Fruit fly (Drosophila melanogaster) whole organism, pupa: ENCODE measurements around the gene Clc.
A peak's percentile ranks its signal among the peaks of the same experiment; 100 is the strongest.

Experiments
- CG10348 ChIP-seq: fragments of 200-800 bp; sonication (Bioruptor generic); IDR thresholded peaks from 2 replicates; pipeline ENCODE4 v1.3.6; 2022; ENCODE audit warnings: missing biosample characterization, missing genetic modification characterization
- CG12605 ChIP-seq: fragments of 200-800 bp; sonication (Bioruptor generic); IDR thresholded peaks from 2 replicates; pipeline ENCODE4 v1.3.6; 2022; ENCODE audit warnings: missing biosample characterization, missing genetic modification characterization
- CG13204 ChIP-seq: fragments of 200-800 bp; sonication (Bioruptor generic); optimal IDR thresholded peaks from 2 replicates; lab custom pipeline; 2018; ENCODE audit warnings: missing biosample characterization, mild to moderate bottlenecking, missing genetic modification characterization, moderate library complexity
- CG14655 ChIP-seq: fragments of 200-800 bp; sonication (Bioruptor generic); optimal IDR thresholded peaks from 3 replicates; lab custom pipeline; 2017; ENCODE audit warnings: mild to moderate bottlenecking, missing biosample characterization, missing genetic modification reagents, missing genetic modification characterization
- CG15710 ChIP-seq: fragments of 200-800 bp; sonication (Bioruptor generic); optimal IDR thresholded peaks from 2 replicates; lab custom pipeline; 2018; ENCODE audit warnings: missing biosample characterization, mild to moderate bottlenecking, missing genetic modification characterization, moderate library complexity
- CG17806 ChIP-seq: fragments of 200-800 bp; sonication (Bioruptor generic); optimal IDR thresholded peaks from 2 replicates; lab custom pipeline; 2018; ENCODE audit warnings: missing biosample characterization, mild to moderate bottlenecking, missing genetic modification characterization, moderate library complexity
- CG32121 ChIP-seq: fragments of 200-800 bp; sonication (Bioruptor generic); IDR thresholded peaks from 2 replicates; pipeline ENCODE4 v1.3.6; 2022; ENCODE audit warnings: missing biosample characterization, missing genetic modification characterization
- CG34367 ChIP-seq: fragments of 200-800 bp; sonication (Bioruptor generic); optimal IDR thresholded peaks from 2 replicates; lab custom pipeline; 2018; ENCODE audit warnings: missing biosample characterization, mild to moderate bottlenecking, missing genetic modification characterization
- CG4496 ChIP-seq: fragments of 200-800 bp; sonication (Bioruptor generic); IDR thresholded peaks from 3 replicates; pipeline ENCODE4 v1.3.6; 2022; ENCODE audit warnings: missing biosample characterization, missing genetic modification characterization
- CG8159 ChIP-seq: fragments of 200-800 bp; sonication (Bioruptor generic); optimal IDR thresholded peaks from 3 replicates; lab custom pipeline; 2018; ENCODE audit warnings: missing biosample characterization, mild to moderate bottlenecking, missing genetic modification characterization, moderate library complexity
- CG8301 ChIP-seq: fragments of 200-800 bp; sonication (Bioruptor generic); optimal IDR thresholded peaks from 2 replicates; lab custom pipeline; 2018; ENCODE audit warnings: missing biosample characterization, mild to moderate bottlenecking, missing genetic modification characterization
- CG9948 ChIP-seq: fragments of 200-800 bp; sonication (Bioruptor generic); optimal IDR thresholded peaks from 2 replicates; lab custom pipeline; 2018; ENCODE audit warnings: missing biosample characterization, mild to moderate bottlenecking, missing genetic modification characterization, moderate library complexity
- D1 ChIP-seq: fragments of 200-800 bp; sonication (Bioruptor generic); optimal IDR thresholded peaks from 2 replicates; lab custom pipeline; 2018; ENCODE audit warnings: missing biosample characterization, mild to moderate bottlenecking, missing genetic modification characterization, moderate library complexity
- EcR ChIP-seq: fragments of 200-800 bp; sonication (Bioruptor generic); optimal IDR thresholded peaks from 3 replicates; lab custom pipeline; 2019; ENCODE audit warnings: missing biosample characterization, missing genetic modification characterization, mild to moderate bottlenecking, moderate library complexity, missing genetic modification reagents
- Ets98B ChIP-seq: fragments of 200-800 bp; sonication (Bioruptor generic); IDR thresholded peaks from 2 replicates; pipeline ENCODE4 v1.3.6; 2022; ENCODE audit warnings: missing biosample characterization, missing genetic modification characterization
- Pif1A ChIP-seq: fragments of 200-800 bp; sonication (Bioruptor generic); optimal IDR thresholded peaks from 3 replicates; lab custom pipeline; 2016; ENCODE audit warnings: missing biosample characterization, missing genetic modification characterization
- Pif1B ChIP-seq: fragments of 200-800 bp; sonication (Bioruptor generic); optimal IDR thresholded peaks from 3 replicates; lab custom pipeline; 2016; ENCODE audit warnings: missing biosample characterization, missing genetic modification characterization
- Snoo ChIP-seq: fragments of 200-800 bp; sonication (Bioruptor generic); optimal IDR thresholded peaks from 3 replicates; lab custom pipeline; 2017; ENCODE audit warnings: missing biosample characterization, mild to moderate bottlenecking, missing genetic modification characterization, inconsistent platforms
- fd96Ca ChIP-seq: fragments of 200-800 bp; sonication (Bioruptor generic); IDR thresholded peaks from 3 replicates; pipeline ENCODE4 v1.3.6; 2022; ENCODE audit warnings: missing biosample characterization, missing genetic modification characterization
- gl ChIP-seq: fragments of 200-800 bp; sonication (Bioruptor generic); optimal IDR thresholded peaks from 2 replicates; lab custom pipeline; 2018; ENCODE audit warnings: missing biosample characterization, mild to moderate bottlenecking, missing genetic modification characterization
- rn ChIP-seq: fragments of 200-800 bp; sonication (Bioruptor generic); IDR thresholded peaks from 2 replicates; pipeline ENCODE4 v1.3.6; 2022; ENCODE audit warnings: missing biosample characterization, missing genetic modification characterization

Clc gene

DNA sequence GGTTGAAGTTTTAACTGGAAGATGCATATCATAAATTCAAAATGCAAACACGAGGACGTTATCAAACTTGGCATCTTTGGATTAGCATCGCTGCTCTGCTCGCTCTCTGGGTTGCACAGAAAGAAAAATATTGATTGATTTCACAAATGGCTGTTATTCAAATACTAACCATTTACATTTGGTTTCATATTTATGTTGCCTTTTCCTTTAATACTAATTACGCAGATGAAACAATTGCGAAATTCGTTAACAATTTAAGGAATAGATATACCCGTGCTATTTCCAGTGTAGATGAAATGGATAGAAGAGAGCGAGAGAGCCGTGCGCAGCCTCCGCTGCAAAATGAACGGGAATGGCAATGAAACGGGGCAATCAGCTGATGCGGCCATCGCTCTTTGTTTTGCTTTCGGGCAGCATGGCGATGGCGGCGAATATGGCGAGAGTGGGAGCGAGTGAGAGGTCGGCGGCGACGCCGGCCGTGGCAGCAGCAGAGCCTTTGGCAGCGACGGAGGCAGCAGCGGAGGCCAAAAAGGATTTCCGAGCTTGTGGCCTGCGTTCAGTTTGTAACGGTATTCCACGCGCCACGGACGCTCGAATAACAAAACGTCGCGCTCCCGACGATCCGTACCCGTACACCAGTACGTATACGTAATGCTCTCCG is 6.8 kb downstream of the Clc start, which contains the start of gene rdgC:
Gene rdgC (plus strand): TSS at position 568 of the 661 bp plus-strand sequence.
- peak; percentile 92 for TF ChIP-seq Pif1A (GFP tag; lab: Kevin White, UChicago)
- TF ChIP-seq CG15710 (tag; lab: Kevin White, UChicago), result peak; percentile 89
- TF ChIP-seq CG13204 (GFP tag; lab: Kevin White, UChicago), result peak; percentile 12
- peak; percentile 87 for TF ChIP-seq CG9948 (tag; lab: Kevin White, UChicago)
- peak; percentile 78 for TF ChIP-seq gl (tag; lab: Kevin White, UChicago)
- peak; percentile 89 for TF ChIP-seq CG14655
- peak; percentile 86 for TF ChIP-seq rn (GFP tag; lab: Robert Waterston, UW)
- peak; percentile 83 for TF ChIP-seq Snoo (tag; lab: Kevin White, UChicago)
- TF ChIP-seq fd96Ca (GFP tag; lab: Robert Waterston, UW), result peak; percentile 93
- peak; percentile 98 for TF ChIP-seq CG4496 (GFP tag; lab: Robert Waterston, UW)
- TF ChIP-seq CG32121 (GFP tag; lab: Robert Waterston, UW), result peak; percentile 96
- TF ChIP-seq EcR (GFP tag; lab: Kevin White, UChicago), result no peak
- peak; percentile 97 for TF ChIP-seq Ets98B
- peak; percentile 89 for TF ChIP-seq CG34367 (tag; lab: Kevin White, UChicago)
- peak; percentile 91 for TF ChIP-seq CG17806
- peak; percentile 92 for TF ChIP-seq CG8301 (tag; lab: Kevin White, UChicago)
- TF ChIP-seq CG10348 (GFP tag; lab: Robert Waterston, UW), result peak; percentile 69
- peak; percentile 93 for TF ChIP-seq CG8159
- TF ChIP-seq Pif1B (GFP tag; lab: Kevin White, UChicago), result peak; percentile 79
- TF ChIP-seq CG12605, result peak; percentile 94
- TF ChIP-seq D1 (tag; lab: Kevin White, UChicago), result peak; percentile 64

DNA sequence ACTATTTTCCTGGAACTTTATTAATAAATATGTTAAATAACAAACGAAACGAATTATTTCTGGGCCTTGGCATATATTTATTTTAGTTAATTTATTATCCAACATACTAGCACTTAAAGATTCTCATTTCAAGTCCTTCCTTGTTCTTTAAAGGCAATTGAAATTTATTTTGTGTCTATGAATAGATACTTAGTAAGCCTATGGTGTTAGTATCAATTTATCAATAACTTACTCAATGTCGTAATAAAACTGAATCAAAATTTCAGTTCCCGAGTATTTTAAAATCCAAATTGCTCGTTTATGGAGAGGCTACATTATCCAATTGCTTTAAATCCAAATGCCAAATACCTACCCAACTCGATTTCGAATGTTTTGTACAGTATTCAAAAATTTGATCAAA is 24.7 kb downstream of the Clc start, which contains the start of gene CG32228:
Gene CG32228 (plus strand): TSS at position 301 of the 400 bp plus-strand sequence.
- TF ChIP-seq CG12605 (no peak), Pif1B (GFP tag; lab: Kevin White, UChicago) (no peak), EcR (GFP tag; lab: Kevin White, UChicago) (no peak), fd96Ca (GFP tag; lab: Robert Waterston, UW) (no peak), CG8301 (tag; lab: Kevin White, UChicago) (no peak)

DNA sequence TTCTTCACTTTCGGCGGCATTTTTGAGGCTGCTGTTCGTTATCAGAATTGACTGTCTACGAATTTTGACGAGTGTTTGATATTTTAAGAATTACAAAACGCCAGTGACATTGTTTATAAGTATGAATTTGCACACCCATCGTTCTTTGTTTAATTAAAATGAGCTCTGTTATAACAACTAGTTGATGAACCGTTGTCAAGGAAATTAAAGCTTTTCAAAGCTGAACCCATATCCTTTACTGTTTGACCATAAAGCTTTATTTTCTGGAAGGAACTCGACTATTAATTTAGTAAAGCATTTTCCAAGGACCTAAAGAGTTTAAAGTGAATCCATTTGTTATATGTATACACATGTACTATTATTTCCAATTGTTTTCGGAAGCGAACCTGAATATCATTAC is 34.4 kb downstream of the Clc start, which contains the start of gene CG17122:
Gene CG17122 (minus strand): TSS at position 101 of the 400 bp plus-strand sequence.
- TF ChIP-seq Snoo (tag; lab: Kevin White, UChicago) (no peak), CG14655 (no peak), Pif1A (GFP tag; lab: Kevin White, UChicago) (no peak), CG9948 (tag; lab: Kevin White, UChicago) (no peak), CG15710 (tag; lab: Kevin White, UChicago) (no peak), CG32121 (GFP tag; lab: Robert Waterston, UW) (no peak), CG8301 (tag; lab: Kevin White, UChicago) (no peak), Ets98B (no peak), CG12605 (no peak), CG4496 (GFP tag; lab: Robert Waterston, UW) (no peak), Pif1B (GFP tag; lab: Kevin White, UChicago) (no peak), CG13204 (GFP tag; lab: Kevin White, UChicago) (no peak), CG10348 (GFP tag; lab: Robert Waterston, UW) (no peak), fd96Ca (GFP tag; lab: Robert Waterston, UW) (no peak), CG34367 (tag; lab: Kevin White, UChicago) (no peak), EcR (GFP tag; lab: Kevin White, UChicago) (no peak)

DNA sequence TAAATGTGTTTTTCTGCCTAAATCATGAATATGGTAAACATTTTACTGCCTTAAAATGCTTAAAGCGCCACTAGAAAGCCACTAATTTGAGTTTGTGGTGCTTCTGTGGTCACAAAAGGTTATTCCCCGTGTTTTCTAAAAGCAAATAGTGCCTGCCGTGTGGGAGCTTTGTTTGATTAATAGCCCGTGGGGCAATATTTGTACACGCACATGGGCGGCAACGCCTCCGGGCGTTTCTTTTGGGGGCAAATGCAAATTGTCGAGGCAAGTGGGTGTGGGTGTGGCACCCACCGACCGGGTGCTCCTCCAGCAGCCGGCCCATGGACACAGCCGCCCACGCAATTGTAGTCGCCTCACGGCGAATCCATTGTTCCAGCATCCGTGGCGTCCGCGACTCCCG is 35.0 kb downstream of the Clc start:
- TF ChIP-seq Pif1A (GFP tag; lab: Kevin White, UChicago) (no peak), Snoo (tag; lab: Kevin White, UChicago) (no peak), CG17806 (no peak), CG12605 (no peak), CG10348 (GFP tag; lab: Robert Waterston, UW) (no peak), CG32121 (GFP tag; lab: Robert Waterston, UW) (no peak), CG14655 (no peak)

DNA sequence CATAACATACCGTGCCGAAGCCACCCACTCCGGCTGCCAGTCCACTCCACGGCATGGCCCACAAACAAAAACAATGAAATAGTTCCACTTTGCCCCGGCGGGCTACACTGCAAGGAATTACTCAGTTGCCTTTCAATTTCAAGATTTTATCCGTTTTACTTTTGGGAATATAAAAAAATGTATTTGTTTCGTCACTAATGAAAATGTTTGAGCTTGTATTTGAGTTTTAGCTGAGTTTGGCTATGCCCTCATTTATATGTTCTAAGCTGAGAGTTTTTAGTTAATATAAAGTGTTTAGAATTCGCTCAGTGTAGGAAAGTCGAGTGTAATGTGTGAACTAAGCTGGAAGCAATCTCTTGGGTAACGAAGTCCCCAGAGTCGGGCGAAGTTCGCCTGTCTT is 35.8 kb downstream of the Clc start:
- TF ChIP-seq Ets98B (0 out of 2 replicates have a peak, but pooled peaks have one; percentile 48), Pif1B (GFP tag; lab: Kevin White, UChicago) (peak; percentile 7), CG14655 (peak; percentile 47), CG13204 (GFP tag; lab: Kevin White, UChicago) (no peak), CG8159 (peak; percentile 39), CG10348 (GFP tag; lab: Robert Waterston, UW) (no peak), CG8301 (tag; lab: Kevin White, UChicago) (no peak), CG32121 (GFP tag; lab: Robert Waterston, UW) (0 out of 2 replicates have a peak, but pooled peaks have one; percentile 37), fd96Ca (GFP tag; lab: Robert Waterston, UW) (0 out of 3 replicates have a peak, but pooled peaks have one; percentile 35), Pif1A (GFP tag; lab: Kevin White, UChicago) (peak; percentile 43), CG17806 (no peak)

DNA sequence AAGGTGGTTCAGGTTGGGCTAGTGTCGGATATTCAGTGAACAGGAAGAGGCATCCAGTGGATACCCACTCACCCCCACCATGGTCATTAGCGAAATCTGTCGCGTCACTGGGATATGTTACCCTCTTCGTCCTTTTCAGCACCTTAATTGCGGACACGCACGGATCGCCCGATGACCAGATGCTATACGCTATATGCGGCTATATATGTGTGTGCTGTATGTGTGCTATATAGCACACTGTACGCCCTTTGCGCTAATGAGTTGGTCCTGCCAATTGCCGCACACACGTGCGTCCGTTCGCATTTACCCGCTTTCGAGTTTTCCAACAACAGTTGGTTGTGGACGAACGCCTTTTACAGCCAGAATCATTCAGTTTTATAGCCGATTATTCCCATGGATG is 40.4 kb downstream of the Clc start:
- TF ChIP-seq Snoo (tag; lab: Kevin White, UChicago) (no peak), Pif1A (GFP tag; lab: Kevin White, UChicago) (no peak), Pif1B (GFP tag; lab: Kevin White, UChicago) (no peak), CG14655 (no peak), CG17806 (no peak), CG13204 (GFP tag; lab: Kevin White, UChicago) (no peak), CG9948 (tag; lab: Kevin White, UChicago) (no peak)
- TF ChIP-seq, all 21 proteins: peak for 0
